Fruit fly (Drosophila melanogaster) whole organism, prepupa: ENCODE measurements around the gene dachs.

Experiments
- Blimp-1 ChIP-seq: fragments of 200-800 bp; sonication (Bioruptor generic); optimal IDR thresholded peaks from 3 replicates; lab custom pipeline; 2017; ENCODE audit warnings: missing biosample characterization, missing genetic modification characterization, mild to moderate bottlenecking, moderate library complexity, missing genetic modification reagents
- CG10631 ChIP-seq: fragments of 200-800 bp; sonication (Bioruptor generic); optimal IDR thresholded peaks from 2 replicates; lab custom pipeline; 2016; ENCODE audit warnings: missing biosample characterization, missing genetic modification characterization
- CG10669 ChIP-seq: fragments of 200-800 bp; sonication (Bioruptor generic); optimal IDR thresholded peaks from 3 replicates; lab custom pipeline; 2018; ENCODE audit warnings: missing biosample characterization, mild to moderate bottlenecking, missing genetic modification characterization, moderate library complexity
- CG11762 ChIP-seq: fragments of 200-800 bp; sonication (Bioruptor generic); optimal IDR thresholded peaks from 3 replicates; lab custom pipeline; 2016; ENCODE audit warnings: missing biosample characterization, missing genetic modification characterization; ENCODE audit not compliant: insufficient read depth
- CG11902 ChIP-seq: fragments of 200-800 bp; sonication (Bioruptor generic); optimal IDR thresholded peaks from 3 replicates; lab custom pipeline; 2016; ENCODE audit warnings: missing biosample characterization, missing genetic modification characterization
- CG15336 ChIP-seq: fragments of 200-800 bp; sonication (Bioruptor generic); IDR thresholded peaks from 2 replicates; pipeline ENCODE4 v1.3.6; 2022; ENCODE audit warnings: missing biosample characterization, missing genetic modification characterization
- CG1621 ChIP-seq: fragments of 200-800 bp; sonication (Bioruptor generic); optimal IDR thresholded peaks from 3 replicates; lab custom pipeline; 2018; ENCODE audit warnings: missing biosample characterization, mild to moderate bottlenecking, missing genetic modification characterization
- CG16779 ChIP-seq: fragments of 200-800 bp; sonication (Bioruptor generic); optimal IDR thresholded peaks from 3 replicates; lab custom pipeline; 2017; ENCODE audit warnings: missing biosample characterization, mild to moderate bottlenecking, missing genetic modification characterization
- CG3032 ChIP-seq: fragments of 200-800 bp; optimal IDR thresholded peaks from 2 replicates; lab custom pipeline; 2019; ENCODE audit warnings: missing biosample characterization, mild to moderate bottlenecking, missing genetic modification characterization, moderate library complexity
- CG31627 ChIP-seq: fragments of 200-800 bp; sonication (Bioruptor generic); optimal IDR thresholded peaks from 3 replicates; lab custom pipeline; 2016; ENCODE audit warnings: missing biosample characterization, missing genetic modification characterization
- CG32006 ChIP-seq: fragments of 200-800 bp; sonication (Bioruptor generic); optimal IDR thresholded peaks from 3 replicates; lab custom pipeline; 2017; ENCODE audit warnings: missing biosample characterization, mild to moderate bottlenecking, missing genetic modification characterization
- CG3919 ChIP-seq: fragments of 200-800 bp; sonication (Bioruptor generic); optimal IDR thresholded peaks from 3 replicates; lab custom pipeline; 2016; ENCODE audit warnings: missing biosample characterization, missing genetic modification characterization
- CG4318 ChIP-seq: fragments of 200-800 bp; sonication (Bioruptor generic); optimal IDR thresholded peaks from 3 replicates; lab custom pipeline; 2017; ENCODE audit warnings: missing biosample characterization, mild to moderate bottlenecking, missing genetic modification characterization
- CG6163 ChIP-seq: fragments of 200-800 bp; sonication (Bioruptor generic); IDR thresholded peaks from 3 replicates; pipeline ENCODE4 v1.3.6; 2022; ENCODE audit warnings: missing biosample characterization, missing genetic modification characterization
- CG6276 ChIP-seq: fragments of 200-800 bp; sonication (Bioruptor generic); optimal IDR thresholded peaks from 2 replicates; lab custom pipeline; 2017; ENCODE audit warnings: missing biosample characterization, mild to moderate bottlenecking, missing genetic modification characterization
- CG6792 ChIP-seq: fragments of 200-800 bp; sonication (Bioruptor generic); optimal IDR thresholded peaks from 3 replicates; lab custom pipeline; 2016; ENCODE audit warnings: missing biosample characterization, missing genetic modification characterization
- CG6808 ChIP-seq: fragments of 200-800 bp; sonication (Bioruptor generic); optimal IDR thresholded peaks from 3 replicates; lab custom pipeline; 2017; ENCODE audit warnings: missing biosample characterization, missing genetic modification characterization, mild to moderate bottlenecking, moderate library complexity, missing genetic modification reagents
- CG6854 ChIP-seq: fragments of 200-800 bp; sonication (Bioruptor generic); optimal IDR thresholded peaks from 2 replicates; lab custom pipeline; 2017; ENCODE audit warnings: missing biosample characterization, mild to moderate bottlenecking, missing genetic modification characterization
- CG7368 ChIP-seq: fragments of 200-800 bp; sonication (Bioruptor generic); optimal IDR thresholded peaks from 3 replicates; lab custom pipeline; 2016; ENCODE audit warnings: missing biosample characterization, missing genetic modification characterization
- CG8119 ChIP-seq: fragments of 200-800 bp; sonication (Bioruptor generic); IDR thresholded peaks from 3 replicates; pipeline ENCODE4 v1.3.6; 2022; ENCODE audit warnings: missing biosample characterization, missing genetic modification characterization
- CG8319 ChIP-seq: fragments of 200-800 bp; sonication (Bioruptor generic); optimal IDR thresholded peaks from 3 replicates; lab custom pipeline; 2016; ENCODE audit warnings: missing biosample characterization, missing genetic modification characterization
- CG8632 ChIP-seq: fragments of 200-800 bp; sonication (Bioruptor generic); optimal IDR thresholded peaks from 3 replicates; lab custom pipeline; 2016; ENCODE audit warnings: missing biosample characterization, missing genetic modification characterization
- CG9139 ChIP-seq: fragments of 200-800 bp; sonication (Bioruptor generic); optimal IDR thresholded peaks from 3 replicates; lab custom pipeline; 2017; ENCODE audit warnings: missing biosample characterization, mild to moderate bottlenecking, missing genetic modification characterization
- Eip75B ChIP-seq: fragments of 200-800 bp; sonication (Bioruptor generic); optimal IDR thresholded peaks from 3 replicates; lab custom pipeline; 2016; ENCODE audit warnings: missing biosample characterization, missing genetic modification characterization
- Eip78C ChIP-seq: fragments of 200-800 bp; sonication (Bioruptor generic); peaks from one replicate; lab custom pipeline; 2016; ENCODE audit warnings: missing biosample characterization, missing genetic modification characterization
- Eip93F ChIP-seq: fragments of 200-800 bp; sonication (Bioruptor generic); optimal IDR thresholded peaks from 2 replicates; lab custom pipeline; 2016; ENCODE audit warnings: missing biosample characterization, mild to moderate bottlenecking, missing genetic modification characterization
- Ets21C ChIP-seq: fragments of 200-800 bp; sonication (Bioruptor generic); optimal IDR thresholded peaks from 3 replicates; lab custom pipeline; 2016; ENCODE audit warnings: missing biosample characterization, missing genetic modification characterization
- Gug ChIP-seq: fragments of 200-800 bp; sonication (Bioruptor generic); IDR thresholded peaks from 2 replicates; pipeline ENCODE4 v1.3.6; 2022; ENCODE audit warnings: missing biosample characterization, missing genetic modification characterization
- Hr38 ChIP-seq: sonication (Bioruptor generic); optimal IDR thresholded peaks from 2 replicates; lab custom pipeline; 2016; ENCODE audit warnings: missing biosample characterization, missing genetic modification characterization
- Hr4 ChIP-seq: fragments of 200-800 bp; sonication (Bioruptor generic); optimal IDR thresholded peaks from 3 replicates; lab custom pipeline; 2016; ENCODE audit warnings: missing biosample characterization, missing genetic modification characterization
- Met ChIP-seq: fragments of 200-800 bp; sonication (Bioruptor generic); optimal IDR thresholded peaks from 3 replicates; lab custom pipeline; 2016; ENCODE audit warnings: missing biosample characterization, missing genetic modification characterization
- OdsH ChIP-seq: fragments of 200-800 bp; sonication (Bioruptor generic); optimal IDR thresholded peaks from 3 replicates; lab custom pipeline; 2016; ENCODE audit warnings: missing biosample characterization, missing genetic modification characterization
- Smox ChIP-seq: fragments of 200-800 bp; sonication (Bioruptor generic); optimal IDR thresholded peaks from 3 replicates; lab custom pipeline; 2016; ENCODE audit warnings: missing biosample characterization, missing genetic modification characterization
- Sox102F ChIP-seq: fragments of 200-800 bp; sonication (Bioruptor generic); optimal IDR thresholded peaks from 2 replicates; lab custom pipeline; 2016; ENCODE audit warnings: missing biosample characterization, mild to moderate bottlenecking, missing genetic modification characterization
- Sox14 ChIP-seq: fragments of 200-800 bp; sonication (Bioruptor generic); optimal IDR thresholded peaks from 3 replicates; lab custom pipeline; 2016; ENCODE audit warnings: missing biosample characterization, missing genetic modification characterization
- Sox15 ChIP-seq: fragments of 200-800 bp; sonication (Bioruptor generic); optimal IDR thresholded peaks from 3 replicates; lab custom pipeline; 2016; ENCODE audit warnings: missing biosample characterization, missing genetic modification characterization
- acj6 ChIP-seq: fragments of 200-800 bp; sonication (Bioruptor generic); optimal IDR thresholded peaks from 3 replicates; lab custom pipeline; 2016; ENCODE audit warnings: missing biosample characterization, missing genetic modification characterization
- cyc ChIP-seq: fragments of 200-800 bp; sonication (Bioruptor generic); optimal IDR thresholded peaks from 3 replicates; lab custom pipeline; 2016; ENCODE audit warnings: missing biosample characterization, missing genetic modification characterization
- dsx ChIP-seq: fragments of 200-800 bp; optimal IDR thresholded peaks from 3 replicates; lab custom pipeline; 2019; ENCODE audit warnings: missing biosample characterization, mild to moderate bottlenecking, missing genetic modification characterization, moderate library complexity; ENCODE audit not compliant: poor library complexity, severe bottlenecking
- esn ChIP-seq: fragments of 200-800 bp; sonication (Bioruptor generic); optimal IDR thresholded peaks from 2 replicates; lab custom pipeline; 2016; ENCODE audit warnings: missing biosample characterization, mild to moderate bottlenecking, missing genetic modification characterization, moderate library complexity
- fd59A ChIP-seq: fragments of 200-800 bp; sonication (Bioruptor generic); optimal IDR thresholded peaks from 2 replicates; lab custom pipeline; 2017; ENCODE audit warnings: missing biosample characterization, mild to moderate bottlenecking, missing genetic modification characterization, missing genetic modification reagents
- fd85E ChIP-seq: fragments of 200-800 bp; sonication (Bioruptor generic); optimal IDR thresholded peaks from 3 replicates; lab custom pipeline; 2016; ENCODE audit warnings: missing biosample characterization, missing genetic modification characterization
- fkh ChIP-seq: fragments of 200-800 bp; sonication (Bioruptor generic); optimal IDR thresholded peaks from 3 replicates; lab custom pipeline; 2017; ENCODE audit warnings: missing biosample characterization, mild to moderate bottlenecking, missing genetic modification characterization, moderate library complexity
- lz ChIP-seq: fragments of 200-800 bp; sonication (Bioruptor generic); optimal IDR thresholded peaks from 3 replicates; lab custom pipeline; 2016; ENCODE audit warnings: missing biosample characterization, missing genetic modification characterization
- net ChIP-seq: fragments of 200-800 bp; sonication (Bioruptor generic); optimal IDR thresholded peaks from 3 replicates; lab custom pipeline; 2016; ENCODE audit warnings: missing biosample characterization, missing genetic modification characterization
- pdm3 ChIP-seq: fragments of 200-800 bp; sonication (Bioruptor generic); optimal IDR thresholded peaks from 3 replicates; lab custom pipeline; 2016; ENCODE audit warnings: missing biosample characterization, missing genetic modification characterization
- ss ChIP-seq, 2 experiments: fragments of 200-800 bp; sonication (Bioruptor generic); optimal IDR thresholded peaks; 2 replicates in 1 of 2; 3 replicates in 1 of 2; lab custom pipeline; 2017 to 2018; ENCODE audit warnings: mild to moderate bottlenecking in 2 of 2, missing biosample characterization in 2 of 2, missing genetic modification characterization in 2 of 2, moderate library complexity in 1 of 2
- svp ChIP-seq: fragments of 200-800 bp; sonication (Bioruptor generic); peaks from one replicate; lab custom pipeline; 2016; ENCODE audit warnings: missing biosample characterization, missing genetic modification characterization
- topi ChIP-seq: fragments of 200-800 bp; sonication (Bioruptor generic); optimal IDR thresholded peaks from 3 replicates; lab custom pipeline; 2016; ENCODE audit warnings: missing biosample characterization, missing genetic modification characterization
- vri ChIP-seq: fragments of 200-800 bp; sonication (Bioruptor generic); optimal IDR thresholded peaks from 3 replicates; lab custom pipeline; 2016; ENCODE audit warnings: missing biosample characterization, mild to moderate bottlenecking, missing genetic modification characterization

The dachs gene

dm6 chr2L:8534515-8535295 is 68.1 kb downstream of the dachs start:
- TF ChIP-seq Hr4 (peak; percentile 99), CG6808 (GFP tag; lab: Kevin White, UChicago) (peak; percentile 96), CG32006 (GFP tag; lab: Kevin White, UChicago) (peak; percentile 99), CG6854 (GFP tag; lab: Kevin White, UChicago) (peak; percentile 98), ss (GFP tag; optimal IDR thresholded peaks at IDR 0.05; lab: Kevin White, UChicago) (peak; percentile 96), Eip78C (GFP tag; lab: Kevin White, UChicago) (peak; percentile 100), CG11762 (GFP tag; lab: Kevin White, UChicago) (peak; percentile 98), CG8632 (peak; percentile 97), Eip93F (GFP tag; lab: Kevin White, UChicago) (peak; percentile 96), CG10631 (peak; percentile 96), CG3032 (tag; lab: Kevin White, UChicago) (peak; percentile 98), fkh (peak; percentile 89), Eip75B (GFP tag; lab: Kevin White, UChicago) (peak; percentile 97), CG10669 (GFP tag; lab: Kevin White, UChicago) (peak; percentile 97), CG8319 (GFP tag; lab: Kevin White, UChicago) (peak; percentile 97), CG6792 (GFP tag; lab: Kevin White, UChicago) (peak; percentile 98), OdsH (GFP tag; lab: Kevin White, UChicago) (peak; percentile 98), acj6 (GFP tag; lab: Kevin White, UChicago) (peak; percentile 98), fd59A (GFP tag; lab: Kevin White, UChicago) (peak; percentile 97), topi (GFP tag; lab: Kevin White, UChicago) (peak; percentile 98), CG8119 (GFP tag; lab: Robert Waterston, UW) (peak; percentile 99), lz (peak; percentile 98), Gug (GFP tag; lab: Robert Waterston, UW) (peak; percentile 95), svp (GFP tag; lab: Kevin White, UChicago) (peak; percentile 100), vri (GFP tag; lab: Kevin White, UChicago) (peak; percentile 95), Sox102F (GFP tag; lab: Kevin White, UChicago) (peak; percentile 98), CG7368 (GFP tag; lab: Kevin White, UChicago) (peak; percentile 94), CG16779 (tag; lab: Kevin White, UChicago) (peak; percentile 97), CG1621 (tag; lab: Kevin White, UChicago) (peak; percentile 96), CG9139 (GFP tag; lab: Kevin White, UChicago) (peak; percentile 91), Met (peak; percentile 98), CG6276 (GFP tag; lab: Kevin White, UChicago) (peak; percentile 99), pdm3 (peak; percentile 98), CG6163 (GFP tag; lab: Robert Waterston, UW) (peak; percentile 97), CG3919 (GFP tag; lab: Kevin White, UChicago) (peak; percentile 97), Sox14 (GFP tag; lab: Kevin White, UChicago) (peak; percentile 98), CG4318 (GFP tag; lab: Kevin White, UChicago) (peak; percentile 98), fd85E (GFP tag; lab: Kevin White, UChicago) (peak; percentile 94), Ets21C (GFP tag; lab: Kevin White, UChicago) (peak; percentile 96), dsx (GFP tag; lab: Kevin White, UChicago) (peak; percentile 95), Hr38 (GFP tag; lab: Kevin White, UChicago) (no peak), CG31627 (GFP tag; lab: Kevin White, UChicago) (peak; percentile 95), Blimp-1 (GFP tag; lab: Kevin White, UChicago) (peak; percentile 89), Sox15 (peak; percentile 98), net (GFP tag; lab: Kevin White, UChicago) (peak; percentile 98), CG11902 (peak; percentile 97), cyc (GFP tag; lab: Kevin White, UChicago) (peak; percentile 94), Smox (peak; percentile 98), esn (GFP tag; lab: Kevin White, UChicago) (peak; percentile 98), CG15336 (GFP tag; lab: Robert Waterston, UW) (peak; percentile 99)
